Worm (Caenorhabditis elegans) whole organism, L3 larva: ENCODE data around the gene nstp-3.

Experiments
- aly-2 ChIP-seq: fragments of 150-350 bp; optimal IDR thresholded peaks from 2 replicates; lab custom pipeline; 2014; ENCODE audit warnings: missing biosample characterization, missing genetic modification characterization
- ama-1 ChIP-seq: fragments of 150-350 bp; optimal IDR thresholded peaks from 2 replicates; lab custom pipeline; 2018
- egl-27 ChIP-seq: sonication (generic microtip); optimal IDR thresholded peaks from 4 replicates; lab custom pipeline; 2017; ENCODE audit warnings: missing biosample characterization, missing genetic modification reagents, missing genetic modification characterization
- eor-1 ChIP-seq, 2 experiments: fragments of 150-350 bp; optimal IDR thresholded peaks; 2 replicates each; lab custom pipeline; 2014 to 2018; ENCODE audit warnings: missing biosample characterization in 2 of 2, missing genetic modification characterization in 2 of 2

DNA sequence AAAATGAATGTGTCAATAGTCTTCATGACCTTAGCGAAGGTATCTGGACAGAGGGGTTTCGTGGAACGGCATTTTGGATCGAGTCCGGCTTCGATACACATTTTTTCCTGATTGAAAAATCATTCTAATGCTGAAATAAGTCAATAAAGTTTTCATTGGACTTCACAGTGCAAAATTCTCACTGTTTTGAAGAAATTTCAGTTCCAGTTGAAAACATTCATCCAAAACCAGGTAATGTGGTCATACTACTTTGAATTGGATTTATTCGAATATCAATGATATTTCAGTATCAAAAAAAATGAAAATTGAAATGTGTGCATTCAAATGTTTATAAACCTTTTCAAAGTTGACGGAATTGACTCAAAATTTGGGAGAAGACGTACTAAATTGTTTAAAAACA lies 44.6 kb downstream of the nstp-3 start, which contains the start of gene pgph-1:
- TF ChIP-seq ama-1 (lab: Kevin White, UChicago) (no peak), eor-1 (tag; optimal IDR thresholded peaks at IDR 0.05; lab: Kevin White, UChicago) (no peak), egl-27 (tag; lab: Kevin White, UChicago) (no peak), aly-2 (tag; lab: Kevin White, UChicago) (no peak)
